Worm (Caenorhabditis elegans): ENCODE results near the gene ZK1098.3.
A peak's percentile ranks its signal among the peaks of the same experiment; 100 is the strongest.

ZK1098.3 gene

ce11 chrIII:9546016-9546659 is 7.6 kb upstream of the ZK1098.3 start, which contains the start of gene unc-16:
Gene unc-16 (plus strand): TSS chrIII:9546258.
- TF ChIP-seq hmg-4 (GFP tag; optimal IDR thresholded peaks at IDR 0.05) = peak; percentile 19
- no peak for TF ChIP-seq B0310.2 (tag; optimal IDR thresholded peaks at IDR 0.05)
- 0 out of 2 replicates have a peak, but pooled peaks have one; percentile 17 for TF ChIP-seq pes-1 (GFP tag; IDR thresholded peaks at IDR 0.05)
- no peak for TF ChIP-seq hnd-1 (tag; optimal IDR thresholded peaks at IDR 0.05)
- peak; percentile 72 for TF ChIP-seq F13C5.2 (tag; optimal IDR thresholded peaks at IDR 0.05)

- TF ChIP-seq tbx-11 (GFP tag; IDR thresholded peaks at IDR 0.05) = no peak
- TF ChIP-seq hnd-1 (tag; optimal IDR thresholded peaks at IDR 0.05) = no peak
- TF ChIP-seq tbx-37 (GFP tag; conservative IDR thresholded peaks at IDR 0.05) = no peak
- TF ChIP-seq ets-7 (tag; optimal IDR thresholded peaks at IDR 0.05) = no peak
- no peak for TF ChIP-seq ama-1 (optimal IDR thresholded peaks at IDR 0.05)
- no peak for TF ChIP-seq tra-4 (tag; optimal IDR thresholded peaks at IDR 0.05)
- no peak for TF ChIP-seq F13C5.2 (tag; optimal IDR thresholded peaks at IDR 0.05)
- TF ChIP-seq scrt-1 (GFP tag; IDR thresholded peaks at IDR 0.05) = no peak
- TF ChIP-seq ceh-13 (GFP tag; optimal IDR thresholded peaks at IDR 0.05) = no peak
- no peak for TF ChIP-seq flt-1 (GFP tag; IDR thresholded peaks at IDR 0.05)
- TF ChIP-seq ceh-36 (tag; optimal IDR thresholded peaks at IDR 0.05) = no peak
- TF ChIP-seq B0310.2 (tag; optimal IDR thresholded peaks at IDR 0.05) = no peak
- no peak for TF ChIP-seq sea-1 (GFP tag; conservative IDR thresholded peaks at IDR 0.05)
- TF ChIP-seq hmg-4 (GFP tag; optimal IDR thresholded peaks at IDR 0.05) = no peak
- TF ChIP-seq pes-1 (GFP tag; IDR thresholded peaks at IDR 0.05) = no peak
- TF ChIP-seq aly-1 (tag; optimal IDR thresholded peaks at IDR 0.05) = no peak
- TF ChIP-seq hmbx-1 (tag; optimal IDR thresholded peaks at IDR 0.05) = no peak
Observed at ce11 chrIII:9544820-9545219, 6.3 kb upstream of the ZK1098.3 start, which contains the start of gene ZK1098.12. Gene ZK1098.12 (plus strand): TSS chrIII:9545120.

- TF ChIP-seq tbx-37 (GFP tag; conservative IDR thresholded peaks at IDR 0.05) (no peak), scrt-1 (GFP tag; IDR thresholded peaks at IDR 0.05) (no peak), sea-1 (GFP tag; conservative IDR thresholded peaks at IDR 0.05) (no peak), aly-1 (tag; optimal IDR thresholded peaks at IDR 0.05) (no peak), B0310.2 (tag; optimal IDR thresholded peaks at IDR 0.05) (no peak), ama-1 (optimal IDR thresholded peaks at IDR 0.05) (no peak), pes-1 (GFP tag; IDR thresholded peaks at IDR 0.05) (no peak)
Observed at ce11 chrIII:9544125-9544524, 5.6 kb upstream of the ZK1098.3 start, which contains the start of gene ZK1098.9. Gene ZK1098.9 (plus strand): TSS chrIII:9544425.

ce11 chrIII:9542816-9543215 is 4.3 kb upstream of the ZK1098.3 start, which contains the start of gene eif-2Balpha:
Gene eif-2Balpha (plus strand): TSS chrIII:9543119.
- no peak for TF ChIP-seq tbx-11 (GFP tag; IDR thresholded peaks at IDR 0.05)
- TF ChIP-seq B0310.2 (tag; optimal IDR thresholded peaks at IDR 0.05) = no peak
- no peak for TF ChIP-seq hmbx-1 (tag; optimal IDR thresholded peaks at IDR 0.05)
- TF ChIP-seq hnd-1 (tag; optimal IDR thresholded peaks at IDR 0.05) = no peak
- TF ChIP-seq hmg-4 (GFP tag; optimal IDR thresholded peaks at IDR 0.05) = no peak
- TF ChIP-seq ceh-13 (GFP tag; optimal IDR thresholded peaks at IDR 0.05) = no peak
- no peak for TF ChIP-seq ets-7 (tag; optimal IDR thresholded peaks at IDR 0.05)
- TF ChIP-seq aly-1 (tag; optimal IDR thresholded peaks at IDR 0.05) = no peak
- no peak for TF ChIP-seq tra-4 (tag; optimal IDR thresholded peaks at IDR 0.05)
- no peak for TF ChIP-seq tbx-37 (GFP tag; conservative IDR thresholded peaks at IDR 0.05)
- no peak for TF ChIP-seq ceh-36 (tag; optimal IDR thresholded peaks at IDR 0.05)
- no peak for TF ChIP-seq flt-1 (GFP tag; IDR thresholded peaks at IDR 0.05)
- TF ChIP-seq ama-1 (optimal IDR thresholded peaks at IDR 0.05) = no peak
- TF ChIP-seq sea-1 (GFP tag; conservative IDR thresholded peaks at IDR 0.05) = no peak
- TF ChIP-seq scrt-1 (GFP tag; IDR thresholded peaks at IDR 0.05) = no peak
- TF ChIP-seq pes-1 (GFP tag; IDR thresholded peaks at IDR 0.05) = no peak

ce11 chrIII:9542280-9542679 is 3.8 kb upstream of the ZK1098.3 start, which contains the start of gene mut-7:
Gene mut-7 (minus strand): TSS chrIII:9542380.
- TF ChIP-seq flt-1 (GFP tag; IDR thresholded peaks at IDR 0.05) (no peak), hmg-4 (GFP tag; optimal IDR thresholded peaks at IDR 0.05) (no peak), F13C5.2 (tag; optimal IDR thresholded peaks at IDR 0.05) (no peak), ceh-36 (tag; optimal IDR thresholded peaks at IDR 0.05) (no peak), tra-4 (tag; optimal IDR thresholded peaks at IDR 0.05) (no peak)

ce11 chrIII:9528824-9529223 is 9.7 kb downstream of the ZK1098.3 start, which contains the start of gene ZK1098.2:
Gene ZK1098.2 (plus strand): TSS chrIII:9529159.
- no peak for TF ChIP-seq B0310.2 (tag; optimal IDR thresholded peaks at IDR 0.05)
- TF ChIP-seq sea-1 (GFP tag; conservative IDR thresholded peaks at IDR 0.05) = no peak

ce11 chrIII:9526851-9527250 is 11.7 kb downstream of the ZK1098.3 start, which contains the start of gene ZK1098.6:
Gene ZK1098.6 (plus strand): TSS chrIII:9527151.
- TF ChIP-seq ets-7 (tag; optimal IDR thresholded peaks at IDR 0.05) (no peak), sea-1 (GFP tag; conservative IDR thresholded peaks at IDR 0.05) (no peak), hmg-4 (GFP tag; optimal IDR thresholded peaks at IDR 0.05) (no peak), scrt-1 (GFP tag; IDR thresholded peaks at IDR 0.05) (no peak), flt-1 (GFP tag; IDR thresholded peaks at IDR 0.05) (no peak), ceh-13 (GFP tag; optimal IDR thresholded peaks at IDR 0.05) (no peak), F13C5.2 (tag; optimal IDR thresholded peaks at IDR 0.05) (no peak), aly-1 (tag; optimal IDR thresholded peaks at IDR 0.05) (no peak), tbx-37 (GFP tag; conservative IDR thresholded peaks at IDR 0.05) (no peak), ceh-36 (tag; optimal IDR thresholded peaks at IDR 0.05) (no peak), tra-4 (tag; optimal IDR thresholded peaks at IDR 0.05) (no peak), B0310.2 (tag; optimal IDR thresholded peaks at IDR 0.05) (no peak), tbx-11 (GFP tag; IDR thresholded peaks at IDR 0.05) (no peak)

- TF ChIP-seq tra-4 (tag; optimal IDR thresholded peaks at IDR 0.05) = no peak
- no peak for TF ChIP-seq pes-1 (GFP tag; IDR thresholded peaks at IDR 0.05)
- TF ChIP-seq ceh-13 (GFP tag; optimal IDR thresholded peaks at IDR 0.05) = no peak
- TF ChIP-seq flt-1 (GFP tag; IDR thresholded peaks at IDR 0.05) = no peak
- TF ChIP-seq scrt-1 (GFP tag; IDR thresholded peaks at IDR 0.05) = no peak
- TF ChIP-seq sea-1 (GFP tag; conservative IDR thresholded peaks at IDR 0.05) = no peak
- no peak for TF ChIP-seq hmbx-1 (tag; optimal IDR thresholded peaks at IDR 0.05)
- no peak for TF ChIP-seq F13C5.2 (tag; optimal IDR thresholded peaks at IDR 0.05)
Observed at ce11 chrIII:9525252-9525651, 13.3 kb downstream of the ZK1098.3 start, which contains the start of gene trpp-3. Gene trpp-3 (plus strand): TSS chrIII:9525552.
